Fruit fly (Drosophila melanogaster) whole organism, embryonic: ENCODE measurements around the gene CG6163.

ENCODE experiments used
- Atf6 ChIP-seq: fragments of 200-800 bp; sonication (Bioruptor generic); IDR thresholded peaks from 2 replicates; pipeline ENCODE4 v1.3.6; 2022; ENCODE audit warnings: missing biosample characterization, missing genetic modification characterization
- B-H1 ChIP-seq: fragments of 200-800 bp; sonication (Bioruptor generic); IDR thresholded peaks from 3 replicates; pipeline ENCODE4 v1.3.6; 2022; ENCODE audit warnings: missing biosample characterization, missing genetic modification characterization
- Blimp-1 ChIP-seq: fragments of 200-800 bp; sonication (Bioruptor generic); optimal IDR thresholded peaks from 3 replicates; lab custom pipeline; 2018; ENCODE audit warnings: missing biosample characterization, missing genetic modification characterization, mild to moderate bottlenecking, moderate library complexity, missing genetic modification reagents
- CG1024 ChIP-seq: fragments of 200-800 bp; sonication (Bioruptor generic); IDR thresholded peaks from 2 replicates; pipeline ENCODE4 v1.3.6; 2022; ENCODE audit warnings: missing biosample characterization, missing genetic modification characterization
- CG11560 ChIP-seq: fragments of 200-800 bp; sonication (Bioruptor generic); IDR thresholded peaks from 3 replicates; pipeline ENCODE4 v1.3.6; 2022; ENCODE audit warnings: missing biosample characterization, missing genetic modification characterization
- CG12299 ChIP-seq: fragments of 200-800 bp; sonication (Bioruptor generic); optimal IDR thresholded peaks from 2 replicates; lab custom pipeline; 2018; ENCODE audit warnings: missing biosample characterization, mild to moderate bottlenecking, missing genetic modification characterization
- CG13123 ChIP-seq: fragments of 200-800 bp; sonication (Bioruptor generic); optimal IDR thresholded peaks from 2 replicates; lab custom pipeline; 2016; ENCODE audit warnings: missing biosample characterization, missing genetic modification characterization
- CG14965 ChIP-seq: fragments of 200-800 bp; sonication (Bioruptor generic); optimal IDR thresholded peaks from 2 replicates; lab custom pipeline; 2016; ENCODE audit warnings: missing biosample characterization, missing genetic modification characterization, borderline replicate concordance
- CG15696 ChIP-seq: fragments of 200-800 bp; sonication (Bioruptor generic); optimal IDR thresholded peaks from 2 replicates; lab custom pipeline; 2019; ENCODE audit warnings: missing biosample characterization, mild to moderate bottlenecking, missing genetic modification characterization, moderate library complexity
- CG16815 ChIP-seq: fragments of 200-800 bp; sonication (Bioruptor generic); optimal IDR thresholded peaks from 3 replicates; lab custom pipeline; 2017; ENCODE audit warnings: missing biosample characterization, mild to moderate bottlenecking, missing genetic modification characterization
- CG17568 ChIP-seq: fragments of 200-800 bp; sonication (Bioruptor generic); optimal IDR thresholded peaks from 2 replicates; lab custom pipeline; 2018; ENCODE audit warnings: missing biosample characterization, mild to moderate bottlenecking, missing genetic modification characterization, moderate library complexity
- CG3847 ChIP-seq: fragments of 200-800 bp; sonication (Bioruptor generic); IDR thresholded peaks from 2 replicates; pipeline ENCODE4 v1.3.6; 2022; ENCODE audit warnings: missing biosample characterization, missing genetic modification characterization
- CG4282 ChIP-seq: fragments of 200-800 bp; sonication (Bioruptor generic); optimal IDR thresholded peaks from 2 replicates; lab custom pipeline; 2016; ENCODE audit warnings: missing biosample characterization, missing genetic modification characterization
- CG4820 ChIP-seq: fragments of 200-800 bp; sonication (Bioruptor generic); optimal IDR thresholded peaks from 3 replicates; lab custom pipeline; 2016; ENCODE audit warnings: missing biosample characterization, missing genetic modification characterization
- CG6272 ChIP-seq: fragments of 200-800 bp; sonication (Bioruptor generic); IDR thresholded peaks from 2 replicates; pipeline ENCODE4 v1.3.6; 2022; ENCODE audit warnings: missing biosample characterization, missing genetic modification characterization
- CG7357 ChIP-seq: fragments of 200-800 bp; sonication (Bioruptor generic); IDR thresholded peaks from 3 replicates; pipeline ENCODE4 v1.3.6; 2022; ENCODE audit warnings: missing biosample characterization, missing genetic modification characterization
- CG8359 ChIP-seq: fragments of 200-800 bp; sonication (Bioruptor generic); optimal IDR thresholded peaks from 2 replicates; lab custom pipeline; 2017; ENCODE audit warnings: missing biosample characterization, mild to moderate bottlenecking, missing genetic modification characterization, borderline replicate concordance
- CG9215 ChIP-seq: fragments of 200-800 bp; sonication (Bioruptor generic); IDR thresholded peaks from 2 replicates; pipeline ENCODE4 v1.3.6; 2022; ENCODE audit warnings: missing biosample characterization, missing genetic modification characterization
- CG9727 ChIP-seq: fragments of 200-800 bp; sonication (Bioruptor generic); optimal IDR thresholded peaks from 3 replicates; lab custom pipeline; 2017; ENCODE audit warnings: missing biosample characterization, mild to moderate bottlenecking, missing genetic modification characterization
- CG9797 ChIP-seq: fragments of 200-800 bp; sonication (Bioruptor generic); optimal IDR thresholded peaks from 3 replicates; lab custom pipeline; 2018; ENCODE audit warnings: missing biosample characterization, mild to moderate bottlenecking, missing genetic modification characterization
- CTCF ChIP-seq: fragments of 200-800 bp; sonication (Bioruptor generic); optimal IDR thresholded peaks from 2 replicates; lab custom pipeline; 2017; ENCODE audit warnings: missing biosample characterization, mild to moderate bottlenecking, missing genetic modification characterization, moderate library complexity
- CkIIα-i1 ChIP-seq: fragments of 200-800 bp; sonication (Bioruptor generic); IDR thresholded peaks from 2 replicates; pipeline ENCODE4 v1.3.6; 2022; ENCODE audit warnings: missing biosample characterization, missing genetic modification characterization
- E2f2 ChIP-seq: fragments of 200-800 bp; sonication (Bioruptor generic); IDR thresholded peaks from 2 replicates; pipeline ENCODE4 v1.3.6; 2022; ENCODE audit warnings: missing biosample characterization, missing genetic modification characterization
- HLH4C ChIP-seq: fragments of 200-800 bp; sonication (Bioruptor generic); IDR thresholded peaks from 3 replicates; pipeline ENCODE4 v1.3.6; 2022; ENCODE audit warnings: missing biosample characterization, missing genetic modification characterization; ENCODE audit not compliant: partially characterized antibody
- Hr3 ChIP-seq: fragments of 200-800 bp; sonication (Bioruptor generic); optimal IDR thresholded peaks from 3 replicates; lab custom pipeline; 2016; ENCODE audit warnings: missing biosample characterization, missing genetic modification characterization
- Hr39 ChIP-seq: fragments of >200 bp; optimal IDR thresholded peaks from 2 replicates; lab custom pipeline; 2017
- Hr51 ChIP-seq, 2 experiments: fragments of 200-800 bp; sonication (Bioruptor generic); optimal IDR thresholded peaks; 2 replicates in 1 of 2; 3 replicates in 1 of 2; lab custom pipeline; 2016 to 2018; ENCODE audit warnings: missing biosample characterization in 2 of 2, missing genetic modification characterization in 2 of 2, mild to moderate bottlenecking in 1 of 2, moderate library complexity in 1 of 2
- Hr78 ChIP-seq, 2 experiments: fragments of 200-800 bp in 1 of 2; fragments of >200 bp in 1 of 2; sonication (Bioruptor generic) in 1 of 2; optimal IDR thresholded peaks; 2 replicates each; lab custom pipeline; 2017 to 2019; ENCODE audit warnings: missing biosample characterization in 2 of 2, missing genetic modification characterization in 2 of 2, mild to moderate bottlenecking in 1 of 2, moderate library complexity in 1 of 2
- Nf-YB ChIP-seq: fragments of 200-800 bp; sonication (Bioruptor generic); optimal IDR thresholded peaks from 3 replicates; lab custom pipeline; 2019; ENCODE audit warnings: missing biosample characterization, mild to moderate bottlenecking, missing genetic modification characterization, moderate library complexity
- NfI ChIP-seq: fragments of 200-800 bp; sonication (Bioruptor generic); optimal IDR thresholded peaks from 3 replicates; lab custom pipeline; 2018; ENCODE audit warnings: missing biosample characterization, mild to moderate bottlenecking, missing genetic modification characterization, moderate library complexity
- Ptx1 ChIP-seq: fragments of 200-800 bp; sonication (Bioruptor generic); IDR thresholded peaks from 2 replicates; pipeline ENCODE4 v1.3.6; 2022; ENCODE audit warnings: missing biosample characterization, missing genetic modification characterization
- Ravus ChIP-seq: fragments of 200-800 bp; sonication (Bioruptor generic); IDR thresholded peaks from 2 replicates; pipeline ENCODE4 v1.3.6; 2022; ENCODE audit warnings: missing biosample characterization, missing genetic modification characterization
- Sox102F ChIP-seq: fragments of 200-800 bp; sonication (Bioruptor generic); optimal IDR thresholded peaks from 2 replicates; lab custom pipeline; 2018; ENCODE audit warnings: missing biosample characterization, mild to moderate bottlenecking, missing genetic modification characterization, moderate library complexity
- Ssrp ChIP-seq: fragments of 200-800 bp; sonication (Bioruptor generic); optimal IDR thresholded peaks from 2 replicates; lab custom pipeline; 2018; ENCODE audit warnings: missing biosample characterization, mild to moderate bottlenecking, missing genetic modification characterization, moderate library complexity
- TFAM ChIP-seq: fragments of 200-800 bp; sonication (Bioruptor generic); optimal IDR thresholded peaks from 2 replicates; lab custom pipeline; 2017; ENCODE audit warnings: missing biosample characterization, missing genetic modification characterization, inconsistent platforms
- ac ChIP-seq: fragments of 200-800 bp; sonication (Bioruptor generic); optimal IDR thresholded peaks from 3 replicates; lab custom pipeline; 2017; ENCODE audit warnings: missing biosample characterization, mild to moderate bottlenecking, missing genetic modification characterization
- br ChIP-seq: fragments of >200 bp; optimal IDR thresholded peaks from 2 replicates; lab custom pipeline; 2017
- emc ChIP-seq: fragments of 200-800 bp; sonication (Bioruptor generic); optimal IDR thresholded peaks from 2 replicates; lab custom pipeline; 2016; ENCODE audit warnings: missing biosample characterization, missing genetic modification characterization
- jing ChIP-seq: fragments of 200-800 bp; sonication (Bioruptor generic); optimal IDR thresholded peaks from 2 replicates; lab custom pipeline; 2018; ENCODE audit warnings: missing biosample characterization, mild to moderate bottlenecking, missing genetic modification characterization
- kay ChIP-seq: fragments of 200-800 bp; sonication (Bioruptor generic); optimal IDR thresholded peaks from 2 replicates; lab custom pipeline; 2016; ENCODE audit warnings: missing biosample characterization, missing genetic modification characterization
- lab ChIP-seq: fragments of 200-800 bp; sonication (Bioruptor generic); optimal IDR thresholded peaks from 3 replicates; lab custom pipeline; 2017; ENCODE audit warnings: missing biosample characterization, missing genetic modification characterization, mild to moderate bottlenecking, moderate library complexity, missing genetic modification reagents
- mam ChIP-seq: fragments of 200-800 bp; sonication (Bioruptor generic); optimal IDR thresholded peaks from 3 replicates; lab custom pipeline; 2016; ENCODE audit warnings: missing biosample characterization, missing genetic modification characterization
- nom ChIP-seq: fragments of 200-800 bp; sonication (Bioruptor generic); optimal IDR thresholded peaks from 2 replicates; lab custom pipeline; 2017; ENCODE audit warnings: missing biosample characterization, missing genetic modification characterization, mild to moderate bottlenecking, moderate library complexity, missing genetic modification reagents
- p53 ChIP-seq: fragments of 200-800 bp; sonication (Bioruptor generic); optimal IDR thresholded peaks from 2 replicates; lab custom pipeline; 2016; ENCODE audit warnings: missing biosample characterization, missing genetic modification characterization
- phol ChIP-seq: fragments of 200-800 bp; sonication (Bioruptor generic); optimal IDR thresholded peaks from 3 replicates; lab custom pipeline; 2018; ENCODE audit warnings: missing biosample characterization, mild to moderate bottlenecking, missing genetic modification characterization, moderate library complexity
- tll ChIP-seq, 2 experiments: fragments of 200-800 bp in 1 of 2; fragments of >200 bp in 1 of 2; sonication (Bioruptor generic) in 1 of 2; optimal IDR thresholded peaks; 2 replicates each; lab custom pipeline; 2017 to 2019; ENCODE audit warnings: missing biosample characterization in 2 of 2, missing genetic modification characterization in 2 of 2, mild to moderate bottlenecking in 1 of 2, moderate library complexity in 1 of 2
- tna ChIP-seq: fragments of 200-800 bp; sonication (Bioruptor generic); IDR thresholded peaks from 2 replicates; pipeline ENCODE4 v1.3.6; 2022; ENCODE audit warnings: missing biosample characterization, missing genetic modification characterization; ENCODE audit not compliant: partially characterized antibody
- tx ChIP-seq: fragments of 200-800 bp; sonication (Bioruptor generic); optimal IDR thresholded peaks from 2 replicates; lab custom pipeline; 2016; ENCODE audit warnings: missing biosample characterization, missing genetic modification characterization
- vfl ChIP-seq: fragments of 200-800 bp; sonication (Bioruptor generic); optimal IDR thresholded peaks from 2 replicates; lab custom pipeline; 2016; ENCODE audit warnings: missing biosample characterization, missing genetic modification characterization
- zen ChIP-seq: fragments of 200-800 bp; sonication (Bioruptor generic); optimal IDR thresholded peaks from 3 replicates; lab custom pipeline; 2018; ENCODE audit warnings: missing biosample characterization, mild to moderate bottlenecking, missing genetic modification characterization, moderate library complexity

Gene CG6163

dm6 chr3L:11328015-11328680 lies 36.5 kb downstream of the CG6163 start (continued):
- TF ChIP-seq Atf6 (no peak), CG8359 (GFP tag; lab: Kevin White, UChicago) (no peak), CG6272 (no peak), nom (GFP tag; lab: Kevin White, UChicago) (peak; percentile 83), mam (no peak), br (lab: Kevin White, UChicago) (no peak), CG15696 (no peak), tx (GFP tag; lab: Kevin White, UChicago) (no peak), CG13123 (GFP tag; lab: Kevin White, UChicago) (no peak), tna (GFP tag; lab: Robert Waterston, UW) (no peak), CG11560 (tag; lab: Robert Waterston, UW) (peak; percentile 29; the same call in 1 of the 3 replicates), Ssrp (tag; lab: Kevin White, UChicago) (peak; percentile 23), TFAM (GFP tag; lab: Kevin White, UChicago) (no peak), CG14965 (GFP tag; lab: Kevin White, UChicago) (no peak), Sox102F (GFP tag; lab: Kevin White, UChicago) (peak; percentile 37), Hr51 (GFP tag; optimal IDR thresholded peaks at IDR 0.05; lab: Kevin White, UChicago) (peak in 1 of 2 experiments; percentile 53), emc (GFP tag; lab: Kevin White, UChicago) (no peak), CG12299 (tag; lab: Kevin White, UChicago) (no peak), CG9727 (GFP tag; lab: Kevin White, UChicago) (peak; percentile 36), ac (GFP tag; lab: Kevin White, UChicago) (no peak), Ptx1 (GFP tag; lab: Robert Waterston, UW) (peak; percentile 63), zen (tag; lab: Kevin White, UChicago) (no peak), Blimp-1 (GFP tag; lab: Kevin White, UChicago) (peak; percentile 47), Hr3 (GFP tag; lab: Kevin White, UChicago) (no peak), CG16815 (GFP tag; lab: Kevin White, UChicago) (no peak), jing (GFP tag; lab: Kevin White, UChicago) (no peak), CG17568 (GFP tag; lab: Kevin White, UChicago) (no peak), CG3847 (GFP tag; lab: Robert Waterston, UW) (no peak), Ravus (GFP tag; lab: Robert Waterston, UW) (no peak), E2f2 (GFP tag; lab: Robert Waterston, UW) (no peak), CG9797 (GFP tag; lab: Kevin White, UChicago) (no peak), CG4282 (GFP tag; lab: Kevin White, UChicago) (no peak), tll (GFP tag; optimal IDR thresholded peaks at IDR 0.05; lab: Kevin White, UChicago) (no peak), HLH4C (GFP tag; lab: Robert Waterston, UW) (no peak), CG4820 (GFP tag; lab: Kevin White, UChicago) (peak; percentile 24), CkIIα-i1 (GFP tag; lab: Robert Waterston, UW) (no peak), CG7357 (no peak; the same call in 2 of the 3 replicates), NfI (GFP tag; lab: Kevin White, UChicago) (no peak), Hr78 (GFP tag; optimal IDR thresholded peaks at IDR 0.05; lab: Kevin White, UChicago) (no peak), CTCF (no peak), p53 (GFP tag; lab: Kevin White, UChicago) (no peak), vfl (GFP tag; lab: Kevin White, UChicago) (no peak), CG1024 (GFP tag; lab: Robert Waterston, UW) (no peak), B-H1 (GFP tag; lab: Robert Waterston, UW) (no peak), kay (GFP tag; lab: Kevin White, UChicago) (no peak), phol (tag; lab: Kevin White, UChicago) (peak; percentile 51), Nf-YB (no peak), Hr39 (lab: Kevin White, UChicago) (no peak), CG9215 (peak; percentile 42; the same call in 1 of the 2 replicates), lab (GFP tag; lab: Kevin White, UChicago) (peak; percentile 35)
